Fruit fly (Drosophila melanogaster) whole organism, pupa: Measurements from ENCODE around the gene PyK.

Source experiments
- CG10348 ChIP-seq: fragments of 200-800 bp; sonication (Bioruptor generic); IDR thresholded peaks from 2 replicates; pipeline ENCODE4 v1.3.6; 2022; ENCODE audit warnings: missing biosample characterization, missing genetic modification characterization
- CG12605 ChIP-seq: fragments of 200-800 bp; sonication (Bioruptor generic); IDR thresholded peaks from 2 replicates; pipeline ENCODE4 v1.3.6; 2022; ENCODE audit warnings: missing biosample characterization, missing genetic modification characterization
- CG13204 ChIP-seq: fragments of 200-800 bp; sonication (Bioruptor generic); optimal IDR thresholded peaks from 2 replicates; lab custom pipeline; 2018; ENCODE audit warnings: missing biosample characterization, mild to moderate bottlenecking, missing genetic modification characterization, moderate library complexity
- CG14655 ChIP-seq: fragments of 200-800 bp; sonication (Bioruptor generic); optimal IDR thresholded peaks from 3 replicates; lab custom pipeline; 2017; ENCODE audit warnings: mild to moderate bottlenecking, missing biosample characterization, missing genetic modification reagents, missing genetic modification characterization
- CG15710 ChIP-seq: fragments of 200-800 bp; sonication (Bioruptor generic); optimal IDR thresholded peaks from 2 replicates; lab custom pipeline; 2018; ENCODE audit warnings: missing biosample characterization, mild to moderate bottlenecking, missing genetic modification characterization, moderate library complexity
- CG17806 ChIP-seq: fragments of 200-800 bp; sonication (Bioruptor generic); optimal IDR thresholded peaks from 2 replicates; lab custom pipeline; 2018; ENCODE audit warnings: missing biosample characterization, mild to moderate bottlenecking, missing genetic modification characterization, moderate library complexity
- CG32121 ChIP-seq: fragments of 200-800 bp; sonication (Bioruptor generic); IDR thresholded peaks from 2 replicates; pipeline ENCODE4 v1.3.6; 2022; ENCODE audit warnings: missing biosample characterization, missing genetic modification characterization
- CG34367 ChIP-seq: fragments of 200-800 bp; sonication (Bioruptor generic); optimal IDR thresholded peaks from 2 replicates; lab custom pipeline; 2018; ENCODE audit warnings: missing biosample characterization, mild to moderate bottlenecking, missing genetic modification characterization
- CG4496 ChIP-seq: fragments of 200-800 bp; sonication (Bioruptor generic); IDR thresholded peaks from 3 replicates; pipeline ENCODE4 v1.3.6; 2022; ENCODE audit warnings: missing biosample characterization, missing genetic modification characterization
- CG8159 ChIP-seq: fragments of 200-800 bp; sonication (Bioruptor generic); optimal IDR thresholded peaks from 3 replicates; lab custom pipeline; 2018; ENCODE audit warnings: missing biosample characterization, mild to moderate bottlenecking, missing genetic modification characterization, moderate library complexity
- CG8301 ChIP-seq: fragments of 200-800 bp; sonication (Bioruptor generic); optimal IDR thresholded peaks from 2 replicates; lab custom pipeline; 2018; ENCODE audit warnings: missing biosample characterization, mild to moderate bottlenecking, missing genetic modification characterization
- CG9948 ChIP-seq: fragments of 200-800 bp; sonication (Bioruptor generic); optimal IDR thresholded peaks from 2 replicates; lab custom pipeline; 2018; ENCODE audit warnings: missing biosample characterization, mild to moderate bottlenecking, missing genetic modification characterization, moderate library complexity
- D1 ChIP-seq: fragments of 200-800 bp; sonication (Bioruptor generic); optimal IDR thresholded peaks from 2 replicates; lab custom pipeline; 2018; ENCODE audit warnings: missing biosample characterization, mild to moderate bottlenecking, missing genetic modification characterization, moderate library complexity
- EcR ChIP-seq: fragments of 200-800 bp; sonication (Bioruptor generic); optimal IDR thresholded peaks from 3 replicates; lab custom pipeline; 2019; ENCODE audit warnings: missing biosample characterization, missing genetic modification characterization, mild to moderate bottlenecking, moderate library complexity, missing genetic modification reagents
- Ets98B ChIP-seq: fragments of 200-800 bp; sonication (Bioruptor generic); IDR thresholded peaks from 2 replicates; pipeline ENCODE4 v1.3.6; 2022; ENCODE audit warnings: missing biosample characterization, missing genetic modification characterization
- Pif1A ChIP-seq: fragments of 200-800 bp; sonication (Bioruptor generic); optimal IDR thresholded peaks from 3 replicates; lab custom pipeline; 2016; ENCODE audit warnings: missing biosample characterization, missing genetic modification characterization
- Pif1B ChIP-seq: fragments of 200-800 bp; sonication (Bioruptor generic); optimal IDR thresholded peaks from 3 replicates; lab custom pipeline; 2016; ENCODE audit warnings: missing biosample characterization, missing genetic modification characterization
- Snoo ChIP-seq: fragments of 200-800 bp; sonication (Bioruptor generic); optimal IDR thresholded peaks from 3 replicates; lab custom pipeline; 2017; ENCODE audit warnings: missing biosample characterization, mild to moderate bottlenecking, missing genetic modification characterization, inconsistent platforms
- fd96Ca ChIP-seq: fragments of 200-800 bp; sonication (Bioruptor generic); IDR thresholded peaks from 3 replicates; pipeline ENCODE4 v1.3.6; 2022; ENCODE audit warnings: missing biosample characterization, missing genetic modification characterization
- gl ChIP-seq: fragments of 200-800 bp; sonication (Bioruptor generic); optimal IDR thresholded peaks from 2 replicates; lab custom pipeline; 2018; ENCODE audit warnings: missing biosample characterization, mild to moderate bottlenecking, missing genetic modification characterization
- rn ChIP-seq: fragments of 200-800 bp; sonication (Bioruptor generic); IDR thresholded peaks from 2 replicates; pipeline ENCODE4 v1.3.6; 2022; ENCODE audit warnings: missing biosample characterization, missing genetic modification characterization

The PyK gene

dm6 chr3R:22342151-22342550 lies 25.2 kb upstream of the PyK start, which contains the start of gene CG5386:
TSS of gene CG5386 (minus strand) at chr3R:22342251.
- TF ChIP-seq CG10348 (GFP tag; lab: Robert Waterston, UW): no peak
- no peak for TF ChIP-seq Ets98B
- TF ChIP-seq CG32121 (GFP tag; lab: Robert Waterston, UW): no peak
- no peak for TF ChIP-seq CG14655 (GFP tag; lab: Kevin White, UChicago)
- no peak for TF ChIP-seq CG8159 (tag; lab: Kevin White, UChicago)
- TF ChIP-seq CG15710 (tag; lab: Kevin White, UChicago): no peak
- TF ChIP-seq Pif1B: no peak
- no peak for TF ChIP-seq CG12605
- no peak for TF ChIP-seq fd96Ca (GFP tag; lab: Robert Waterston, UW)
- no peak for TF ChIP-seq CG8301 (tag; lab: Kevin White, UChicago)
- no peak for TF ChIP-seq Snoo (tag; lab: Kevin White, UChicago)
- no peak for TF ChIP-seq gl (tag; lab: Kevin White, UChicago)

dm6 chr3R:22342708-22343107 lies 24.6 kb upstream of the PyK start:
- TF ChIP-seq gl (tag; lab: Kevin White, UChicago) (no peak), CG12605 (no peak), CG34367 (tag; lab: Kevin White, UChicago) (no peak), CG15710 (tag; lab: Kevin White, UChicago) (no peak), CG9948 (tag; lab: Kevin White, UChicago) (no peak)

dm6 chr3R:22351396-22351795 lies 15.9 kb upstream of the PyK start, which contains the start of gene rdhB:
TSS of gene rdhB (plus strand) at chr3R:22351696.
- TF ChIP-seq CG32121 (GFP tag; lab: Robert Waterston, UW): no peak
- no peak for TF ChIP-seq CG13204
- TF ChIP-seq Snoo (tag; lab: Kevin White, UChicago): no peak
- no peak for TF ChIP-seq Pif1B
- no peak for TF ChIP-seq CG10348 (GFP tag; lab: Robert Waterston, UW)
- no peak for TF ChIP-seq CG12605
- TF ChIP-seq D1 (tag; lab: Kevin White, UChicago): no peak
- TF ChIP-seq gl (tag; lab: Kevin White, UChicago): no peak
- TF ChIP-seq CG8159 (tag; lab: Kevin White, UChicago): no peak
- TF ChIP-seq CG17806: no peak
- TF ChIP-seq fd96Ca (GFP tag; lab: Robert Waterston, UW): no peak
- TF ChIP-seq CG15710 (tag; lab: Kevin White, UChicago): no peak
- no peak for TF ChIP-seq CG9948 (tag; lab: Kevin White, UChicago)
- no peak for TF ChIP-seq CG4496 (GFP tag; lab: Robert Waterston, UW)
- no peak for TF ChIP-seq Ets98B
- TF ChIP-seq rn (GFP tag; lab: Robert Waterston, UW): no peak
- TF ChIP-seq, all 21 proteins: peak for 0

dm6 chr3R:22356464-22357410 lies 10.6 kb upstream of the PyK start, which contains the start of gene Sar1:
TSS of gene Sar1 (plus strand) at chr3R:22356685.
- TF ChIP-seq CG13204 (no peak), Snoo (tag; lab: Kevin White, UChicago) (peak; percentile 8), EcR (peak; percentile 79)

- no peak for TF ChIP-seq CG13204
- no peak for TF ChIP-seq Snoo (tag; lab: Kevin White, UChicago)
- no peak for TF ChIP-seq CG10348 (GFP tag; lab: Robert Waterston, UW)
These were observed 9.4 kb upstream of the PyK start for dm6 chr3R:22357942-22358341.

- peak; percentile 69 for TF ChIP-seq gl (tag; lab: Kevin White, UChicago)
- peak; percentile 78 for TF ChIP-seq CG8301 (tag; lab: Kevin White, UChicago)
- peak; percentile 94 for TF ChIP-seq Ets98B
- peak; percentile 76 for TF ChIP-seq Pif1A (GFP tag; lab: Kevin White, UChicago)
- TF ChIP-seq CG4496 (GFP tag; lab: Robert Waterston, UW): peak; percentile 95
- peak; percentile 89 for TF ChIP-seq fd96Ca (GFP tag; lab: Robert Waterston, UW)
- TF ChIP-seq Snoo (tag; lab: Kevin White, UChicago): peak; percentile 20
- peak; percentile 79 for TF ChIP-seq Pif1B
- peak; percentile 78 for TF ChIP-seq CG14655 (GFP tag; lab: Kevin White, UChicago)
- peak; percentile 48 for TF ChIP-seq EcR
- peak; percentile 83 for TF ChIP-seq CG17806
- TF ChIP-seq CG9948 (tag; lab: Kevin White, UChicago): peak; percentile 75
- peak; percentile 87 for TF ChIP-seq CG12605
- peak; percentile 90 for TF ChIP-seq CG32121 (GFP tag; lab: Robert Waterston, UW)
- no peak for TF ChIP-seq D1 (tag; lab: Kevin White, UChicago)
- TF ChIP-seq CG15710 (tag; lab: Kevin White, UChicago): peak; percentile 75
- peak; percentile 76 for TF ChIP-seq rn (GFP tag; lab: Robert Waterston, UW)
- TF ChIP-seq CG8159 (tag; lab: Kevin White, UChicago): peak; percentile 83
- peak; percentile 49; the same call in 1 of the 2 replicates for TF ChIP-seq CG10348 (GFP tag; lab: Robert Waterston, UW)
- peak; percentile 78 for TF ChIP-seq CG34367 (tag; lab: Kevin White, UChicago)
- no peak for TF ChIP-seq CG13204
These were observed 8.5 kb upstream of the PyK start for dm6 chr3R:22358810-22359209.
